Fruit fly (Drosophila melanogaster) S2 (cell line): Measurements from ENCODE around the gene Girdin.

ENCODE experiments used
- CG8478 ChIP-seq: fragments of >200 bp; optimal IDR thresholded peaks from 2 replicates; lab custom pipeline; 2018
- CTCF ChIP-seq, 2 experiments: fragments of >200 bp; optimal IDR thresholded peaks; 2 replicates each; lab custom pipeline; 2018

Girdin gene

DNA sequence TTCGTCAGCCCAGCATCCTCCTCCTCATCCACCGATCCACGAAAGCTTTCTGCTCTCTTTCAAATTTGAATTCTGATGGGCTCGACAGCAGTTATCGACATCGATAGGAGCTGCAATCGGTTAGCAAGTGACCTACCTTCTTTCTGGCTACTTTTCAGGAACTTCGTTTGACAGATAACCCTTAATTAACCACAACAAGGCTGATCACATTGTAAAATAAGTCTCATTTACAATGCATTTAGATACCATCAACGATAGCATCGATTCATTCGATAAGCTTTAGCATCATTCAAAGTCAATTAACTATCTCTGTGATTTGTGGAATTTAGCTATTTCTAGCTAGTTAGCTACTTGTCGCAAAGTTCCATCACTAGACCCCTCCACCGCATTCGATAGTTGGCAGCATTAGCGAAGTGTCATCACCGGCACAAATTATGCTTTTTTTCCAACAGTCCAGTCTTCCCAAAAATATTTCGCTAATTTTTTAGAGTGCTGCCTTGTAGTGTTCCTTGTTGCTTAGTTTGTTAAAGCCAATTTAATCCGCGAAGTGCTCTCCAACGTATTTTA, at the start of gene Girdin, which contains the start of gene MnM:
Girdin (plus strand) TSS at position 401 of the 567 bp plus-strand sequence.
MnM (minus strand) TSS at position 51 of the 567 bp plus-strand sequence.
- peak in 1 of 2 experiments; percentile 46 for TF ChIP-seq CTCF (optimal IDR thresholded peaks at IDR 0.05; lab: Kevin White, UChicago)
- no peak for TF ChIP-seq CG8478 (lab: Kevin White, UChicago)

dm6 chr3L:3134064-3134545, 44.6 kb upstream of the Girdin start:
- no peak for TF ChIP-seq CG8478 (lab: Kevin White, UChicago)
- TF ChIP-seq CTCF (optimal IDR thresholded peaks at IDR 0.05; lab: Kevin White, UChicago), result no peak

DNA sequence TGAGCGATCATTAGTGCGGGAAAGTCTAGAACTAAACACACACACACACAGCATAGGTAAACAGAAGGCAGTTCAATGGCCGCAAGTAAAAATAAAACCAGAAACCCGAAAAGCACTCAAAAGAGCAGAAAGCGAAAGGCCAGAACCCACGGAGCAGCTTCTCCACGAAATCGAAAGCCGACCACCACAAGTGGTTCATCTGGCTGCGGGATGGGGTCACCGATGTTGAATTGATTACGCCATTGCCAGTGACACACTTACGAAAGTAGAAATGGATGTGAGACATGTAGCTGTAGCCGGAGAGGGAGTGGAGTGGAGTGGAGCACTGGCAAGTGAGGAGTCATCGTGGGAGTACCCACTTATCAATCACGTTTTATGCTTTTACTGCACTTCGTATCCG, 37.3 kb upstream of the Girdin start:
- TF ChIP-seq CG8478 (lab: Kevin White, UChicago), result no peak
- TF ChIP-seq CTCF (optimal IDR thresholded peaks at IDR 0.05; lab: Kevin White, UChicago), result no peak

DNA sequence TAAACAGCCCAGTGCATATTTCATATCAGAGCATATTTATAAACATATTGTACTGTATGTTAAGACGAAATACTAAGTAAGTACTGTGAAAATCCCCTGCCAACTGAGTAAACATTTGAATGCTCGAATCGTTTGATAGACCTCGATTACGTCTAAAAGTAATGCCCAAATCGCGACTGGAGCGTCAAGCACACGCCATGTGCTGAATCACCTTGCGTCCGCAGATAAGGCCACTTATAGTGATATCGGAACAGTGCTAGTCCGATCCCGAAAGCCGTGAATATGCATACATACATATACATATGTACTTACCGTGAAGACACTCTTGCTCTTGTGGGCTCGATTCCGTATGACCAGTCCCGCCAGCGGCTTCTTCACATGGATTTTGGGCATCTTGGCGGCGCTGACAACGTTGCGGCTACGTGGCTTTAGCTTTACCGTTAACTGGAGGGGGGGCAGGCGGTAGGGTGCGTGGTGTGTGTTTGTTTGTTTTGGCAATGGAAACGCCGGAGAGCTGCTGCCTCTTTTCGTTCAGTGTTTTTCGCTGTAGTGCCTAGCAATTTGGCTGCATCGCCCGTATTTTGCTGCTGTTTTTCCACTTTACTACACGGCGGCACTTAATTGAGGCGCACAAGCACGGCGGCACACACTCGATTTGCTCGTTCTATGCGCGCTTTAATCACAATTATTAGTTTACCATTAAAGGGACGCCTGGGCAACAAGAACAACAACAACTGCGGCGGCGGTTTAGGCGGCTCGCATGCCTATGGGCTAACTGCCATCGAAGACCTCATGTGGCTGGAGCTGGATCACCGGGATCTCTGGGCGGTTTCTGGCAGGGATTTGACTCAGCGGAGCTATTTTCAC, 36.0 kb upstream of the Girdin start:
- TF ChIP-seq CG8478 (lab: Kevin White, UChicago) (no peak), CTCF (optimal IDR thresholded peaks at IDR 0.05; lab: Kevin White, UChicago) (no peak)

DNA sequence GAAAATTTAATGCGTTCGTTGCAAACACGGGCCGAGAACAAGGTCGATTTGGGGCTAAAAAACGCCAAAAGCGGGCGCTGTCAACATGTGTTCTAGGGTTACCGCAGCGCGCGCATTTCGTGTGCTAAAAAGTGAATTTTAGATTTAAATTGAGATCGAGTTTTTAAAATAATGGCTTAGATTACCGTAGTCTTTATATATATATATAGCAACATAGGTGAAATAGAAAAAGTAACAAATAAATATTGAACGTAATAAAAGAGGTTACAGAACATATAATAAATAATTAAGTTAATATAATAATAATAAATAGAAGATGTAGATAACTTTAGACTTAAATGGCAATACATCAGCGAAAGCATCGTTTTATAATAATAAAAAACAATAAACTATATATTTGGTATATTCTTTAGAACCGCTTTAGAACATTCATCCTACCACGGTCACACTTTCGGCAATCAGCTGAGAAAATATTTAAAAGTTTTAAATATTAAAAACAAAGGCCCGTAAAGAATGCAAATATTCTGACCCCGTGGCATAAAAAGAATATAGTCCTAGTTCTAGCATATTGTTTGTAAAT, 35.3 kb upstream of the Girdin start, which contains the start of the genes CG11537 and Alg2:
CG11537 (minus strand) TSS at position 75 of the 580 bp plus-strand sequence.
Alg2 (plus strand) TSS at position 426 of the 580 bp plus-strand sequence.
- TF ChIP-seq CTCF (optimal IDR thresholded peaks at IDR 0.05; lab: Kevin White, UChicago) (no peak), CG8478 (lab: Kevin White, UChicago) (no peak)

- TF ChIP-seq CTCF (optimal IDR thresholded peaks at IDR 0.05; lab: Kevin White, UChicago) (no peak), CG8478 (lab: Kevin White, UChicago) (no peak)
Observed at dm6 chr3L:3148125-3149059, 30.3 kb upstream of the Girdin start, which contains the start of the genes Usp5 and BtbVII. Gene Usp5 (minus strand): TSS chr3L:3148358. Gene BtbVII (plus strand): TSS chr3L:3148646.

DNA sequence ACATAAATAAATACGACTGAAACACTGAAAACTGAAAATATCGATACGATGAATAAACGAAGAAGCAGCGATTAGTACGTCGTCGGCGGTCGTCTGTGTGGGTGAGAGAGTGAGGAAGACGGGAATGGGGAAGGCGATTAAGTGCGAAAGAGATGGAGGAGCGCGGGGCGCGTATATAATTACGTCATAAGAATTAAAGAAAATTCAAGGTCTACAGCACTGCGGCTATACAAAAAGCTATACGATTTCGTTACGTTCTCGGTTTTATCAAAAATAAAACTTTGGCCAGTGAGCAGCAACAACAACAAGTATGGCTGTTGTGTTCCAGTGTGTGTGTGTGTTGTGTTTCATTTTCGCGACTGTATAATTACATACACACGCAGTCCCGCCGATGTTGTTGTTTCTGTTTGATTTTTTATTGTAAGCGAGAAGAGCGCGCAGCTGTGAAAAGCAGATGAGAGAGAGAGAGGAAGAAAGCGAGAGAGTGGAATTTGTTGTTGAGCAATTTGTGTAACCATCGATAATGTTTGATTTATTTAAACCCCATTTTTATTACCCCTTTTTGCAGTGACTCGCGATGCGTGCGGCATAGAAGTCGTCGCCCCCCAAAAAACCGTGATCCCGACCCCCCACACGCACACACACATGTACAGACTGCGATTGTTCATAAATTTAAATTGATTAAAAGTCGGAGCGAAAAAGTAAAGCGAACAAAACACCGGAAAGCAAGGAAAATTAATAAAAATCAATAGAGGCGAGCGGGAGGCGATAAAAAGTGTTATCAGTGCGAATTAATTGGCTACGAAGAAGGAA, 29.5 kb upstream of the Girdin start:
- no peak for TF ChIP-seq CG8478 (lab: Kevin White, UChicago)
- TF ChIP-seq CTCF (optimal IDR thresholded peaks at IDR 0.05; lab: Kevin White, UChicago), result no peak

DNA sequence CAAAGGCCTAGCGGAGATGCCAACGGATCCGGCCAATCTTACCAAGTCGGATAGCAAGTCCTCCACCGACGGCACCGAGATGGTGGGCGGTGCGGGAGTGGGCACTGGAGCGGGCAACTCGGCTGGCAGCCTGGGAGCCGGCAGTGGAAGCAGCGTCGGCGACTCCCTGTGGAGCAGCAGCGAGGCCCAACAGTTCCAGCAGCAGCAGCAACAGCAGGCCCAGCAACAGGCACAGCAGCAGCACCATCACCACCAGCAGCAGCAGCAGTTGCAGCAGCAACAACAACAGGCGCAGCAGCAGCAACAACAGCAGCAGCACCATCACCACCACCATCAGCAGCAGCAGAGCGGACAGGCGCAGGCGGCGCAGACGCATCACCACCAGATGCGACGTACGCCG, 28.4 kb upstream of the Girdin start:
- TF ChIP-seq CTCF (optimal IDR thresholded peaks at IDR 0.05; lab: Kevin White, UChicago) (no peak), CG8478 (lab: Kevin White, UChicago) (no peak)

DNA sequence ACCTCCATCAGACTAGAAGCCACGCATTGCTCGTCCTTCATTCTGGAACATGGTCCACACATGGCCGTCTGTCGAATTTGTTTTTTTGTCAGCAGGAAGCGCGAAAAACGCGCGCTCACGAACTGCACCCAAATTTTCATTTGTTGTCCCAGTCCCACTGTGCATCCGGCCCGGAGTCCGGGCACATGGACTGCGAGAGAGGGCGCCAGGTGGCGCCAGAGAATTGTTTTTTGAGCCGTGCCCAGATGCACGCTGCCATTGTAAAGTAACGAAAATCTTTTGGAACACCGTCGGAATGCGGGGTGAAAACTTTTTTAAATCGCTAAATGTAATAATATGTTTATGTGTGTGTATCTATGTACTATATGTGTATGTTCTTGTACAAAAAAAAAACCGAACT, 21.1 kb upstream of the Girdin start:
- TF ChIP-seq CG8478 (lab: Kevin White, UChicago), result no peak
- peak; percentile 50 to 59 for TF ChIP-seq CTCF (optimal IDR thresholded peaks at IDR 0.05; lab: Kevin White, UChicago)

DNA sequence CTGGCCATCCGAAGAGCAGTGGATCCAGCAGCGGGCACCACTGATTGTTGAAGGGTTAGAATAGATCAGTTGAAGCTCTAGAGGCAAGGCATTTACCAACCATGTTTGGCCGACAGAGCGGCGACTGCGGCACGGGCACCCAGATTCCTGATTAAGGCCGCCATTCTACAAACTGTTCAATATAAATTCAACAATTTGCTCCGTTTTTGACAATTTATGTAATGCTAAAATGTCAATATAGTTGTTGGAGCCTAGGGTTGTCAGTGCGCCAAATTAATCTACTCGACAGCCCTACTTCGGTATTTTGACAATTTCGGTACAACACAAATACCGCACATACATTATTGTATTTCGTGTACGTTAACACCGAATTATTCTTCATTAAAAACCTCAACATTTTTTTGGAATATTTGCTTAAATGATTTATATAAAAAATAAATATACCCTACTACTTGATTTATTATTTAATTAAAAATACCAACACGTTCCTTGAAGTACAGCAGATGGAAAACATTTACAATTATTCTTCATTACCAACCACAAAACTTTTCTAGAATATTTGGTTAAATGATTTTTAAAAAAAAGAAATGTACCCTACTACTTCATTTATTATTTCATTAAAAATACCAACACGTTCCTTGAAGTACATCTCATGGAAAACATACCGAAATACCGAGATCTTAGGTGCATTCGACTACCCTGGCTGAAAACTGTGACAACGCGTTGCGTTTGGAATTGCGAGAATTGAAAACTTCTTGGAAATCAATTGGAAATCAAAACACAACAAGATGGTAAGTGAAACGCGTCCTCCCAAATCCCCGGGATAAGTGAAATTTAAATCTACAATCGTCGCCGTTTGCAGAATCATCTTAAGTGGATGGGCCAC, 19.2 kb upstream of the Girdin start, which contains the start of the genes ND-30 and CG15812:
ND-30 (minus strand) TSS at position 270 of the 886 bp plus-strand sequence.
CG15812 (plus strand) TSS at position 683 of the 886 bp plus-strand sequence.
- TF ChIP-seq CG8478 (lab: Kevin White, UChicago), result no peak
- no peak for TF ChIP-seq CTCF (optimal IDR thresholded peaks at IDR 0.05; lab: Kevin White, UChicago)

DNA sequence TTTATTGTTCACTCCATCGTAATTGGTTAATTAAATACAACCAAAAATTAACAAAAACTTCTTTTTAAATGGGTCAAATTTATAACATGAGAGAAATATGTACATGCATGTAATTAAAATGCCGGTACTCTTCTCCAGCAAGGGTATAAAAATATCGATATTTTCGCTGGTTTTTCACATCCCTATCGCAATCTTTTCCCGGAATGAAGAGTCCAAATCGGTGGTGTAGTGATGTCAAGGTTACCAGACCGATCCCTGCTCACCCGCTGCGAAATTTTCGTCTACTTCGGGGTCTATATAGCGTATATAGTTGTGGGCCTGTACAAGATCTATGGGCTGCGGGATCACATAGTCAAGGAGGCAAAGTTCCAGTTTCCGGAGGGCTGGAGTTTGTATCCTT, 16.8 kb upstream of the Girdin start, which contains the start of gene rasp:
rasp (plus strand) TSS at position 213 of the 400 bp plus-strand sequence.
- TF ChIP-seq CG8478 (lab: Kevin White, UChicago), result no peak
- no peak for TF ChIP-seq CTCF (optimal IDR thresholded peaks at IDR 0.05; lab: Kevin White, UChicago)

DNA sequence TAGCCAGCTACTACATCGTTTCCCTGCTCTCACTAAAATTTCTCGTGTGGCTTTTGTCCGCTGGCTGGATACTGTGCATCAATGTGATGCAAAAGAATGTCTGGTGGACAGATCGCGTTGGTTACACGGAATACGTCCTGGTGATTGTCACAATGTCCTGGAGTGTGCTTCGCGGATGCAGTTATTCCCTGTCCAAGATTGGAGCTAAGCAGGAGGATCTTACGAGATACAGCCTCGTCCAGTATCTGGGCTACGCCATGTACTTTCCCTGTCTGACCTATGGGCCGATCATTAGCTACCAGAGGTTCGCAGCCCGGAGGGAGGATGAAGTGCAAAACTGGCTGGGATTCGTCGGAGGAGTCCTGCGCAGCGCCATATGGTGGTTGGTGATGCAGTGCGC, 16.1 kb upstream of the Girdin start:
- TF ChIP-seq CG8478 (lab: Kevin White, UChicago) (no peak), CTCF (optimal IDR thresholded peaks at IDR 0.05; lab: Kevin White, UChicago) (no peak)
